Worm (Caenorhabditis elegans) whole organism, young adult: ENCODE results near the gene sulp-3.

ENCODE experiments used
- ZK185.1 ChIP-seq: sonication (generic microtip); optimal IDR thresholded peaks from 2 replicates; lab custom pipeline; 2016; ENCODE audit warnings: mild to moderate bottlenecking, missing genetic modification characterization, missing compliant biosample characterization; ENCODE audit not compliant: poor library complexity, severe bottlenecking
- ama-1 ChIP-seq, 3 experiments: fragments of 150-350 bp in 1 of 3; sonication (generic microtip) in 2 of 3; optimal IDR thresholded peaks; 2 replicates each; lab custom pipeline; 2014 to 2018; ENCODE audit warnings: missing biosample characterization in 2 of 3, missing genetic modification characterization in 2 of 3, missing genetic modification reagents in 2 of 3
- dpl-1 ChIP-seq: fragments of 150-350 bp; optimal IDR thresholded peaks from 2 replicates; lab custom pipeline; 2014; ENCODE audit warnings: missing biosample characterization, missing genetic modification reagents, missing genetic modification characterization
- ets-4 ChIP-seq: fragments of 200-800 bp; sonication (Bioruptor generic); optimal IDR thresholded peaks from 2 replicates; lab custom pipeline; 2018; ENCODE audit warnings: mild to moderate bottlenecking, missing genetic modification characterization, missing compliant biosample characterization
- pbrm-1 ChIP-seq: fragments of 200-800 bp; sonication (Bioruptor generic); IDR thresholded peaks from 2 replicates; pipeline ENCODE4 v1.3.6; 2022; ENCODE audit warnings: missing genetic modification reagents, missing genetic modification characterization, missing compliant biosample characterization
- unc-62 ChIP-seq: fragments of 150-350 bp; optimal IDR thresholded peaks from 2 replicates; lab custom pipeline; 2014; ENCODE audit warnings: missing biosample characterization, missing genetic modification reagents, missing genetic modification characterization

- TF ChIP-seq pbrm-1: peak; percentile 89
- no peak for TF ChIP-seq dpl-1 (GFP tag; lab: Kevin White, UChicago)
- TF ChIP-seq unc-62 (GFP tag; lab: Kevin White, UChicago): no peak
- peak; percentile 64 for TF ChIP-seq ZK185.1 (tag; lab: Kevin White, UChicago)
- no peak for TF ChIP-seq ama-1 (optimal IDR thresholded peaks at IDR 0.05; lab: Kevin White, UChicago)
- TF ChIP-seq ama-1 (GFP tag; optimal IDR thresholded peaks at IDR 0.05; lab: Kevin White, UChicago): peak in 1 of 2 experiments; percentile 59
- no peak for TF ChIP-seq ets-4 (GFP tag; lab: Kevin White, UChicago)
These were observed 26.5 kb downstream of the sulp-3 start for ce11 chrX:8381651-8382050.
